Worm (Caenorhabditis elegans) whole organism, young adult: ENCODE data around the gene F48E8.8.

Experiments used
- F55B11.4 ChIP-seq: sonication (generic microtip); optimal IDR thresholded peaks from 2 replicates; lab custom pipeline; 2016; ENCODE audit warnings: missing compliant biosample characterization, missing genetic modification characterization, borderline replicate concordance; ENCODE audit not compliant: insufficient read depth
- egl-18 ChIP-seq: fragments of 200-800 bp; sonication (Bioruptor generic); IDR thresholded peaks from 2 replicates; pipeline ENCODE4 v1.3.6; 2022; ENCODE audit warnings: missing genetic modification reagents, missing genetic modification characterization, missing compliant biosample characterization
- ekl-4 ChIP-seq: fragments of 200-800 bp; sonication (Bioruptor generic); IDR thresholded peaks from 2 replicates; pipeline ENCODE4 v1.3.6; 2022; ENCODE audit warnings: missing genetic modification reagents, missing genetic modification characterization, missing compliant biosample characterization
- lsl-1 ChIP-seq: fragments of 200-800 bp; sonication (Bioruptor generic); optimal IDR thresholded peaks from 2 replicates; lab custom pipeline; 2018; ENCODE audit warnings: mild to moderate bottlenecking, missing genetic modification characterization, moderate library complexity, missing compliant biosample characterization
- snpc-4 ChIP-seq, 5 experiments: fragments of 150-350 bp in 1 of 5; sonication (generic microtip) in 4 of 5; optimal IDR thresholded peaks; 2 replicates each; lab custom pipeline; 2014 to 2018; ENCODE audit warnings: missing genetic modification characterization in 5 of 5, missing biosample characterization in 3 of 5, antibody characterized with exemption in 2 of 5, mild to moderate bottlenecking in 2 of 5, missing compliant biosample characterization in 2 of 5, missing genotype in 2 of 5, moderate library complexity in 2 of 5, missing genetic modification reagents in 1 of 5
- tbx-9 ChIP-seq: sonication (generic microtip); optimal IDR thresholded peaks from 2 replicates; lab custom pipeline; 2016; ENCODE audit warnings: borderline replicate concordance, missing genetic modification characterization, inconsistent platforms, missing compliant biosample characterization
- ztf-22 ChIP-seq: fragments of 200-800 bp; sonication (Bioruptor generic); optimal IDR thresholded peaks from 2 replicates; lab custom pipeline; 2018; ENCODE audit warnings: mild to moderate bottlenecking, missing genetic modification characterization, moderate library complexity, missing compliant biosample characterization

DNA sequence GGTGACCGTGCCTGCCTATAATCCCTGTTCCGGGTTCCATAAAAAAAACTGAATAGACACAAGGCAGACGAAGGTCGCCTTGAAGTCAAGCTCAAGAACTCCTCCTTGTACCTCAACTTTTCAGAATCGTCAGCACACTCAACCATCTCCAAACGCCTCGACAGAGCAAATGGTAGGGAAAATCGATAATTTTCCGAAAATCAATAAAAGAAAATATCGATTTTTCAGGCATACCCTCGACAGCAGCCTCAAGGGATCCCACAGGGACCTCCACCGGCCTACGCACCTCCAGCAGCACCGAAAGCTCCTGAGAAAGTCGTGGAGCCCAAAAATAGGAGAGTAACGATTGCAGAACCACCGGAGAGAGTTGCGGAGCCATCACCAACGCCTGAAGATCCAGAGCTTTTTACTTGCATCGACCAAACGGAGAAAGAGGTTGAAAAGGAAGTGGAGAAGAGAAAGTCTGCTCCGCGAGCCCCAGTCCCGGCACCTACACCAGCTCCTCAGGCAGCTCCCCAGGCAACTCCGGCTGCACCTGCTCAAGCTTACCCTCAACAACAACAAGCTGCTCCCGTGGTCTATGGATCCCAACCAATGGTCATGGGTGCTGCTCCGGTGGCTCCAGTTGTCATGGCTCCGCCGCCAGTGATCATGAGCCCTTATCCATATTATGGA is 30.0 kb upstream of the F48E8.8 start:
- no peak for TF ChIP-seq snpc-4 (GFP tag; optimal IDR thresholded peaks at IDR 0.05; lab: Kevin White, UChicago)
- no peak for TF ChIP-seq snpc-4 (tag; optimal IDR thresholded peaks at IDR 0.05; lab: Kevin White, UChicago)
- TF ChIP-seq F55B11.4 (tag; lab: Kevin White, UChicago): no peak
- no peak for TF ChIP-seq lsl-1 (GFP tag; lab: Kevin White, UChicago)
- TF ChIP-seq ekl-4 (GFP tag; lab: Robert Waterston, UW): no peak
- TF ChIP-seq egl-18 (GFP tag; lab: Robert Waterston, UW): no peak
- no peak for TF ChIP-seq tbx-9 (tag; lab: Kevin White, UChicago)
- TF ChIP-seq ztf-22: no peak
